Worm (Caenorhabditis elegans) whole organism, L4 larva: ENCODE results near the gene rabr-3.

Experiments
- D1046.2 ChIP-seq: fragments of 200-800 bp; sonication (Bioruptor generic); IDR thresholded peaks from 2 replicates; pipeline ENCODE4 v1.3.6; 2022; ENCODE audit warnings: missing genetic modification characterization, missing compliant biosample characterization
- F10B5.3 ChIP-seq: sonication (generic microtip); optimal IDR thresholded peaks from 2 replicates; lab custom pipeline; 2016; ENCODE audit warnings: mild to moderate bottlenecking, missing genetic modification characterization, missing compliant biosample characterization
- F44E2.7 ChIP-seq: fragments of 200-800 bp; sonication (Bioruptor generic); IDR thresholded peaks from 2 replicates; pipeline ENCODE4 v2.1.2; 2022; ENCODE audit warnings: missing genetic modification characterization, missing compliant biosample characterization
- T26A8.4 ChIP-seq: fragments of 200-800 bp; sonication (Bioruptor generic); IDR thresholded peaks from 2 replicates; pipeline ENCODE4 v1.3.6; 2022; ENCODE audit warnings: missing genetic modification characterization, missing compliant biosample characterization
- Y105C5A.15 ChIP-seq: fragments of 200-800 bp; sonication (Bioruptor generic); IDR thresholded peaks from 2 replicates; pipeline ENCODE4 v1.3.6; 2022; ENCODE audit warnings: missing genetic modification characterization, missing compliant biosample characterization
- Y48G9A.11 ChIP-seq: fragments of 200-800 bp; sonication (Bioruptor generic); IDR thresholded peaks from 2 replicates; pipeline ENCODE4 v1.3.6; 2022; ENCODE audit warnings: missing genetic modification reagents, missing genetic modification characterization, missing compliant biosample characterization
- aha-1 ChIP-seq: fragments of 150-350 bp; peaks from one replicate; lab custom pipeline; 2014; ENCODE audit warnings: missing biosample characterization, missing genetic modification characterization
- arid-1 ChIP-seq: fragments of 200-800 bp; sonication (Bioruptor generic); conservative IDR thresholded peaks from 2 replicates; pipeline ENCODE4 v1.3.6; 2022; ENCODE audit warnings: missing genetic modification reagents, missing genetic modification characterization, missing compliant biosample characterization
- attf-4 ChIP-seq: sonication (generic microtip); optimal IDR thresholded peaks from 3 replicates; lab custom pipeline; 2017; ENCODE audit warnings: missing biosample characterization, missing genetic modification characterization
- ceh-20 ChIP-seq: fragments of 200-800 bp; sonication (Bioruptor generic); IDR thresholded peaks from 2 replicates; pipeline ENCODE4 v1.3.6; 2022; ENCODE audit warnings: missing genetic modification reagents, missing genetic modification characterization, missing compliant biosample characterization
- ceh-62 ChIP-seq: sonication (generic microtip); optimal IDR thresholded peaks from 2 replicates; lab custom pipeline; 2017; ENCODE audit warnings: missing biosample characterization, missing genetic modification characterization
- ceh-82 ChIP-seq: sonication (generic microtip); optimal IDR thresholded peaks from 2 replicates; lab custom pipeline; 2017; ENCODE audit warnings: missing biosample characterization, missing genetic modification characterization
- ces-1 ChIP-seq: fragments of 150-350 bp; sonication (generic microtip); optimal IDR thresholded peaks from 4 replicates; lab custom pipeline; 2014; ENCODE audit warnings: missing biosample characterization, missing genetic modification reagents, missing genetic modification characterization
- daf-8 ChIP-seq: fragments of 200-800 bp; sonication (Bioruptor generic); IDR thresholded peaks from 2 replicates; pipeline ENCODE4 v1.3.6; 2022; ENCODE audit warnings: missing genetic modification characterization, missing compliant biosample characterization
- dmd-6 ChIP-seq: fragments of 200-800 bp; sonication (Bioruptor generic); IDR thresholded peaks from 2 replicates; pipeline ENCODE4 v1.3.6; 2022; ENCODE audit warnings: missing genetic modification reagents, missing genetic modification characterization, missing compliant biosample characterization
- dmd-9 ChIP-seq: fragments of 200-800 bp; sonication (Bioruptor generic); IDR thresholded peaks from 2 replicates; pipeline ENCODE4 v1.3.6; 2022; ENCODE audit warnings: missing genetic modification reagents, missing genetic modification characterization, missing compliant biosample characterization
- dve-1 ChIP-seq: sonication (generic microtip); optimal IDR thresholded peaks from 2 replicates; lab custom pipeline; 2017; ENCODE audit warnings: antibody characterized with exemption, mild to moderate bottlenecking, missing genetic modification characterization, missing compliant biosample characterization; ENCODE audit not compliant: insufficient read depth
- egl-27 ChIP-seq: sonication (generic microtip); optimal IDR thresholded peaks from 3 replicates; lab custom pipeline; 2017; ENCODE audit warnings: missing biosample characterization, missing genetic modification reagents, missing genetic modification characterization
- gei-8 ChIP-seq: fragments of 200-800 bp; sonication (Bioruptor generic); optimal IDR thresholded peaks from 2 replicates; lab custom pipeline; 2018; ENCODE audit warnings: mild to moderate bottlenecking, missing genetic modification characterization, missing compliant biosample characterization
- hif-1 ChIP-seq, 2 experiments: sonication (generic microtip); optimal IDR thresholded peaks; 2 replicates each; lab custom pipeline; 2016 to 2017; ENCODE audit warnings: missing compliant biosample characterization in 2 of 2, missing genetic modification characterization in 2 of 2, missing genetic modification reagents in 2 of 2, missing genotype in 2 of 2, mild to moderate bottlenecking in 1 of 2
- hlh-11 ChIP-seq: fragments of 200-800 bp; sonication (Bioruptor generic); optimal IDR thresholded peaks from 2 replicates; lab custom pipeline; 2018; ENCODE audit warnings: mild to moderate bottlenecking, missing genetic modification characterization, missing compliant biosample characterization
- lin-13 ChIP-seq: fragments of 150-350 bp; optimal IDR thresholded peaks from 2 replicates; lab custom pipeline; 2014; ENCODE audit warnings: missing biosample characterization, missing genetic modification reagents, missing genetic modification characterization
- lin-38 ChIP-seq: fragments of 200-800 bp; sonication (Bioruptor generic); IDR thresholded peaks from 2 replicates; pipeline ENCODE4 v1.3.6; 2022; ENCODE audit warnings: missing genetic modification reagents, missing genetic modification characterization, missing compliant biosample characterization
- lir-3 ChIP-seq: sonication (generic microtip); optimal IDR thresholded peaks from 2 replicates; lab custom pipeline; 2016; ENCODE audit warnings: mild to moderate bottlenecking, missing genetic modification characterization, missing compliant biosample characterization
- madf-5 ChIP-seq, 2 experiments: fragments of 200-800 bp; sonication (Bioruptor generic); IDR thresholded peaks; 2 replicates each; pipeline ENCODE4 v1.3.6; 2022; ENCODE audit warnings: missing compliant biosample characterization in 2 of 2, missing genetic modification characterization in 2 of 2
- madf-9 ChIP-seq: fragments of 200-800 bp; sonication (Bioruptor generic); conservative IDR thresholded peaks from 2 replicates; pipeline ENCODE4 v1.3.6; 2022; ENCODE audit warnings: missing genetic modification reagents, missing genetic modification characterization, missing compliant biosample characterization
- mdl-1 ChIP-seq, 2 experiments: fragments of 150-350 bp in 1 of 2; sonication (generic microtip) in 1 of 2; optimal IDR thresholded peaks; 2 replicates each; lab custom pipeline; 2014 to 2017; ENCODE audit warnings: missing biosample characterization in 2 of 2, missing genetic modification characterization in 2 of 2
- mes-2 ChIP-seq: sonication (generic microtip); optimal IDR thresholded peaks from 2 replicates; lab custom pipeline; 2016; ENCODE audit warnings: missing genotype, mild to moderate bottlenecking, missing genetic modification characterization, missing compliant biosample characterization; ENCODE audit not compliant: poor library complexity, severe bottlenecking
- mxl-2 ChIP-seq: fragments of 200-800 bp; sonication (Bioruptor generic); conservative IDR thresholded peaks from 2 replicates; pipeline ENCODE4 v1.3.6; 2022; ENCODE audit warnings: missing genetic modification reagents, missing genetic modification characterization, missing compliant biosample characterization
- mxl-3 ChIP-seq: fragments of 200-800 bp; sonication (Bioruptor generic); optimal IDR thresholded peaks from 2 replicates; lab custom pipeline; 2018; ENCODE audit warnings: mild to moderate bottlenecking, missing genetic modification characterization, missing compliant biosample characterization
- nhr-10 ChIP-seq: fragments of 150-350 bp; optimal IDR thresholded peaks from 2 replicates; lab custom pipeline; 2014; ENCODE audit warnings: missing biosample characterization, missing genetic modification characterization
- nhr-111 ChIP-seq: fragments of 200-800 bp; sonication (Bioruptor generic); optimal IDR thresholded peaks from 2 replicates; lab custom pipeline; 2018; ENCODE audit warnings: mild to moderate bottlenecking, missing genetic modification characterization, missing compliant biosample characterization
- nhr-237 ChIP-seq: sonication (generic microtip); optimal IDR thresholded peaks from 2 replicates; lab custom pipeline; 2017; ENCODE audit warnings: missing biosample characterization, missing genetic modification characterization
- nhr-28 ChIP-seq: fragments of 150-350 bp; optimal IDR thresholded peaks from 2 replicates; lab custom pipeline; 2014; ENCODE audit warnings: missing biosample characterization, missing genetic modification characterization
- nhr-41 ChIP-seq: fragments of 200-800 bp; sonication (Bioruptor generic); IDR thresholded peaks from 2 replicates; pipeline ENCODE4 v1.3.6; 2022; ENCODE audit warnings: missing genetic modification reagents, missing genetic modification characterization, missing compliant biosample characterization
- nhr-48 ChIP-seq: sonication (generic microtip); optimal IDR thresholded peaks from 2 replicates; lab custom pipeline; 2016; ENCODE audit warnings: mild to moderate bottlenecking, missing genetic modification characterization, missing compliant biosample characterization
- set-16 ChIP-seq: fragments of 200-800 bp; sonication (Bioruptor generic); IDR thresholded peaks from 2 replicates; pipeline ENCODE4 v1.3.6; 2022; ENCODE audit warnings: missing genetic modification reagents, missing genetic modification characterization, missing compliant biosample characterization
- skn-1 ChIP-seq: fragments of 150-350 bp; optimal IDR thresholded peaks from 2 replicates; lab custom pipeline; 2014; ENCODE audit warnings: missing biosample characterization, missing genetic modification characterization
- tag-97 ChIP-seq: fragments of 200-800 bp; sonication (Bioruptor generic); IDR thresholded peaks from 2 replicates; pipeline ENCODE4 v1.3.6; 2022; ENCODE audit warnings: missing genetic modification characterization, missing compliant biosample characterization
- tra-1 ChIP-seq: fragments of 200-800 bp; sonication (Bioruptor generic); IDR thresholded peaks from 2 replicates; pipeline ENCODE4 v1.3.6; 2022; ENCODE audit warnings: missing genetic modification reagents, missing genetic modification characterization, missing compliant biosample characterization
- unc-39 ChIP-seq: sonication (generic microtip); optimal IDR thresholded peaks from 2 replicates; lab custom pipeline; 2017; ENCODE audit warnings: missing biosample characterization, missing genetic modification characterization
- unc-62 ChIP-seq, 3 experiments: fragments of 150-350 bp in 1 of 3; sonication (generic microtip); optimal IDR thresholded peaks in 2 of 3; peaks in 1 of 3; 1 replicate in 1 of 3; 2 replicates in 2 of 3; lab custom pipeline; 2014 to 2017; ENCODE audit warnings: missing biosample characterization in 3 of 3, missing genetic modification characterization in 3 of 3, missing genetic modification reagents in 3 of 3, missing genotype in 1 of 3
- vab-7 ChIP-seq: fragments of 200-800 bp; sonication (Bioruptor generic); IDR thresholded peaks from 2 replicates; pipeline ENCODE4 v1.3.6; 2022; ENCODE audit warnings: missing genetic modification reagents, missing genetic modification characterization, missing compliant biosample characterization
- zip-2 ChIP-seq: fragments of 150-350 bp; optimal IDR thresholded peaks from 2 replicates; lab custom pipeline; 2014; ENCODE audit warnings: missing biosample characterization, missing genetic modification characterization

The rabr-3 gene

ce11 chrV:16209837-16210236 is 14.4 kb downstream of the rabr-3 start, which contains the start of gene oac-15:
oac-15 (minus strand) TSS chrV:16209937.
- no peak for TF ChIP-seq hif-1 (tag; optimal IDR thresholded peaks at IDR 0.05; lab: Kevin White, UChicago)
- TF ChIP-seq aha-1 (tag; lab: Kevin White, UChicago), result peak; percentile 80

ce11 chrV:16210257-16211002 is 15.0 kb downstream of the rabr-3 start, which contains the start of gene F11A5.16:
F11A5.16 (plus strand) TSS chrV:16210952.
- no peak for TF ChIP-seq F10B5.3 (tag; lab: Kevin White, UChicago)
- TF ChIP-seq set-16 (GFP tag; lab: Robert Waterston, UW), result peak; percentile 63

- TF ChIP-seq tra-1 (GFP tag; lab: Robert Waterston, UW), result no peak
- no peak for TF ChIP-seq mes-2
- no peak for TF ChIP-seq nhr-10
- TF ChIP-seq dve-1 (tag; lab: Kevin White, UChicago), result no peak
- TF ChIP-seq D1046.2 (GFP tag; lab: Robert Waterston, UW), result no peak
- no peak for TF ChIP-seq mxl-3 (GFP tag; lab: Kevin White, UChicago)
- TF ChIP-seq gei-8 (GFP tag; lab: Kevin White, UChicago), result no peak
- no peak for TF ChIP-seq vab-7 (GFP tag; lab: Robert Waterston, UW)
- TF ChIP-seq T26A8.4 (GFP tag; lab: Robert Waterston, UW), result no peak
- peak; percentile 8 for TF ChIP-seq aha-1 (tag; lab: Kevin White, UChicago)
- TF ChIP-seq attf-4 (tag; lab: Kevin White, UChicago), result no peak
- TF ChIP-seq Y48G9A.11 (GFP tag; lab: Robert Waterston, UW), result no peak
- no peak for TF ChIP-seq F44E2.7 (GFP tag; lab: Robert Waterston, UW)
- no peak for TF ChIP-seq ceh-82 (tag; lab: Kevin White, UChicago)
- TF ChIP-seq lin-13 (GFP tag; lab: Kevin White, UChicago), result no peak
- no peak for TF ChIP-seq skn-1
- no peak for TF ChIP-seq nhr-237 (tag; lab: Kevin White, UChicago)
- TF ChIP-seq nhr-28, result peak; percentile 9
- no peak for TF ChIP-seq unc-39 (tag; lab: Kevin White, UChicago)
- no peak for TF ChIP-seq nhr-48 (tag; lab: Kevin White, UChicago)
- TF ChIP-seq nhr-111 (GFP tag; lab: Kevin White, UChicago), result no peak
- no peak for TF ChIP-seq mxl-2 (GFP tag; lab: Robert Waterston, UW)
- no peak for TF ChIP-seq tag-97
- no peak for TF ChIP-seq madf-5 (GFP tag; IDR thresholded peaks at IDR 0.05; lab: Robert Waterston, UW)
- peak in 1 of 2 experiments; percentile 60 for TF ChIP-seq unc-62 (GFP tag; optimal IDR thresholded peaks at IDR 0.05 in 1 of 2; lab: Kevin White, UChicago)
- no peak for TF ChIP-seq unc-62 (tag; optimal IDR thresholded peaks at IDR 0.05; lab: Kevin White, UChicago)
- TF ChIP-seq arid-1 (GFP tag; lab: Robert Waterston, UW), result no peak
Measured at ce11 chrV:16211713-16212112, 16.2 kb downstream of the rabr-3 start.

- no peak for TF ChIP-seq nhr-111 (GFP tag; lab: Kevin White, UChicago)
- TF ChIP-seq ceh-62, result no peak
- TF ChIP-seq nhr-237 (tag; lab: Kevin White, UChicago), result no peak
- no peak for TF ChIP-seq dmd-9 (GFP tag; lab: Robert Waterston, UW)
- peak; percentile 89 for TF ChIP-seq nhr-48 (tag; lab: Kevin White, UChicago)
- no peak for TF ChIP-seq zip-2
- TF ChIP-seq Y105C5A.15, result no peak
- no peak for TF ChIP-seq nhr-41 (GFP tag; lab: Robert Waterston, UW)
- no peak for TF ChIP-seq ces-1 (GFP tag; lab: Kevin White, UChicago)
- peak in 1 of 2 experiments; percentile 63 for TF ChIP-seq mdl-1 (tag; optimal IDR thresholded peaks at IDR 0.05; lab: Kevin White, UChicago)
- no peak for TF ChIP-seq mxl-2 (GFP tag; lab: Robert Waterston, UW)
- TF ChIP-seq skn-1, result no peak
- TF ChIP-seq ceh-20 (GFP tag; lab: Robert Waterston, UW), result no peak
- TF ChIP-seq Y48G9A.11 (GFP tag; lab: Robert Waterston, UW), result no peak
- TF ChIP-seq lir-3 (tag; lab: Kevin White, UChicago), result no peak
- TF ChIP-seq madf-9 (GFP tag; lab: Robert Waterston, UW), result no peak
- TF ChIP-seq nhr-28, result peak; percentile 70
- no peak for TF ChIP-seq lin-38 (GFP tag; lab: Robert Waterston, UW)
- TF ChIP-seq unc-39 (tag; lab: Kevin White, UChicago), result no peak
- no peak for TF ChIP-seq egl-27 (tag; lab: Kevin White, UChicago)
- TF ChIP-seq F10B5.3 (tag; lab: Kevin White, UChicago), result no peak
- TF ChIP-seq hlh-11 (tag; lab: Kevin White, UChicago), result peak; percentile 65
- no peak for TF ChIP-seq daf-8
- peak; percentile 90 for TF ChIP-seq dmd-6
Measured at ce11 chrV:16213323-16213722, 17.8 kb downstream of the rabr-3 start.
